Fruit fly (Drosophila melanogaster) Kc167 (cell line): Measurements from ENCODE around the gene ich.

Experiments used
- Myc ChIP-seq: fragments of >200 bp; optimal IDR thresholded peaks from 2 replicates; lab custom pipeline; 2017; ENCODE audit warnings: missing external identifiers
- Sin3A ChIP-seq: fragments of >200 bp; optimal IDR thresholded peaks from 2 replicates; lab custom pipeline; 2018; ENCODE audit warnings: missing external identifiers
- h ChIP-seq: fragments of >200 bp; optimal IDR thresholded peaks from 3 replicates; lab custom pipeline; 2018; ENCODE audit warnings: missing external identifiers
- insv ChIP-seq: fragments of >200 bp; optimal IDR thresholded peaks from 3 replicates; lab custom pipeline; 2018; ENCODE audit warnings: missing external identifiers
- psq ChIP-seq: fragments of >200 bp; optimal IDR thresholded peaks from 2 replicates; lab custom pipeline; 2017; ENCODE audit warnings: missing external identifiers
- ttk ChIP-seq: sonication (Bioruptor generic); optimal IDR thresholded peaks from 2 replicates; lab custom pipeline; 2017; ENCODE audit warnings: missing external identifiers

Gene ich

dm6 chr3R:8992928-8993579 is 30.2 kb upstream of the ich start, which contains the start of gene CG11975:
Gene CG11975 (plus strand): TSS chr3R:8993253.
- no peak for TF ChIP-seq Myc
- no peak for TF ChIP-seq Sin3A
- no peak for TF ChIP-seq psq
- no peak for TF ChIP-seq insv (lab: Kevin White, UChicago)
- no peak for TF ChIP-seq ttk
- TF ChIP-seq h (lab: Kevin White, UChicago): no peak

- TF ChIP-seq ttk (no peak), Myc (no peak), h (lab: Kevin White, UChicago) (no peak), Sin3A (no peak), insv (lab: Kevin White, UChicago) (no peak), psq (no peak)
These were observed 21.8 kb upstream of the ich start, which contains the start of gene CG11970 for dm6 chr3R:8984602-8985074. Gene CG11970 (plus strand): TSS chr3R:8984718.

dm6 chr3R:8984141-8984540 is 21.3 kb upstream of the ich start, which contains the start of gene RagA-B:
Gene RagA-B (minus strand): TSS chr3R:8984315.
- no peak for TF ChIP-seq psq
- no peak for TF ChIP-seq insv (lab: Kevin White, UChicago)
- TF ChIP-seq Sin3A: no peak
- TF ChIP-seq ttk: no peak
- TF ChIP-seq Myc: no peak
- no peak for TF ChIP-seq h (lab: Kevin White, UChicago)

dm6 chr3R:8981209-8981996 is 18.6 kb upstream of the ich start:
- no peak for TF ChIP-seq ttk
- no peak for TF ChIP-seq insv (lab: Kevin White, UChicago)
- TF ChIP-seq h (lab: Kevin White, UChicago): no peak
- no peak for TF ChIP-seq Myc
- TF ChIP-seq psq: no peak
- TF ChIP-seq Sin3A: no peak

dm6 chr3R:8980776-8981165 is 17.9 kb upstream of the ich start, which contains the start of gene CAHbeta:
Gene CAHbeta (plus strand): TSS chr3R:8980860.
- TF ChIP-seq Myc (no peak), psq (no peak), h (lab: Kevin White, UChicago) (no peak), ttk (no peak), insv (lab: Kevin White, UChicago) (no peak), Sin3A (no peak)

dm6 chr3R:8979850-8980775 is 17.3 kb upstream of the ich start:
- no peak for TF ChIP-seq insv (lab: Kevin White, UChicago)
- no peak for TF ChIP-seq h (lab: Kevin White, UChicago)
- TF ChIP-seq ttk: no peak
- TF ChIP-seq Sin3A: no peak
- no peak for TF ChIP-seq Myc
- TF ChIP-seq psq: no peak

- no peak for TF ChIP-seq insv (lab: Kevin White, UChicago)
- no peak for TF ChIP-seq Sin3A
These were observed 15.9 kb upstream of the ich start for dm6 chr3R:8978768-8979167.

- no peak for TF ChIP-seq h (lab: Kevin White, UChicago)
- TF ChIP-seq psq: no peak
- TF ChIP-seq ttk: no peak
- no peak for TF ChIP-seq insv (lab: Kevin White, UChicago)
- no peak for TF ChIP-seq Sin3A
- no peak for TF ChIP-seq Myc
These were observed 13.3 kb upstream of the ich start for dm6 chr3R:8976073-8976593.

dm6 chr3R:8971794-8972193 is 9.0 kb upstream of the ich start:
- TF ChIP-seq Sin3A: no peak

- TF ChIP-seq insv (lab: Kevin White, UChicago) (no peak), Sin3A (no peak), ttk (no peak), h (lab: Kevin White, UChicago) (no peak), psq (no peak), Myc (no peak)
These were observed 7.9 kb upstream of the ich start for dm6 chr3R:8970707-8971106.

- no peak for TF ChIP-seq psq
- no peak for TF ChIP-seq Myc
- TF ChIP-seq ttk: no peak
- TF ChIP-seq Sin3A: no peak
- TF ChIP-seq insv (lab: Kevin White, UChicago): no peak
- TF ChIP-seq h (lab: Kevin White, UChicago): no peak
These were observed 7.1 kb upstream of the ich start for dm6 chr3R:8969926-8970306.

- TF ChIP-seq h (lab: Kevin White, UChicago): no peak
These were observed 6.6 kb upstream of the ich start for dm6 chr3R:8969301-8969925.
